Worm (Caenorhabditis elegans) whole organism, L4 larva: ENCODE results near the gene K10B2.4.

ENCODE experiments used
- D1046.2 ChIP-seq: fragments of 200-800 bp; sonication (Bioruptor generic); IDR thresholded peaks from 2 replicates; pipeline ENCODE4 v1.3.6; 2022; ENCODE audit warnings: missing genetic modification characterization, missing compliant biosample characterization
- Y105C5A.15 ChIP-seq: fragments of 200-800 bp; sonication (Bioruptor generic); IDR thresholded peaks from 2 replicates; pipeline ENCODE4 v1.3.6; 2022; ENCODE audit warnings: missing genetic modification characterization, missing compliant biosample characterization
- Y48G9A.11 ChIP-seq: fragments of 200-800 bp; sonication (Bioruptor generic); IDR thresholded peaks from 2 replicates; pipeline ENCODE4 v1.3.6; 2022; ENCODE audit warnings: missing genetic modification reagents, missing genetic modification characterization, missing compliant biosample characterization
- Y75B8A.6 ChIP-seq: fragments of 200-800 bp; sonication (Bioruptor generic); IDR thresholded peaks from 2 replicates; pipeline ENCODE4 v1.3.6; 2022; ENCODE audit warnings: missing genetic modification reagents, missing genetic modification characterization, missing compliant biosample characterization
- aly-2 ChIP-seq: sonication (generic microtip); optimal IDR thresholded peaks from 2 replicates; lab custom pipeline; 2018; ENCODE audit warnings: missing biosample characterization, missing genetic modification characterization
- ama-1 ChIP-seq: fragments of 150-350 bp; optimal IDR thresholded peaks from 2 replicates; lab custom pipeline; 2014; ENCODE audit warnings: inconsistent platforms, mixed read lengths
- attf-4 ChIP-seq: sonication (generic microtip); optimal IDR thresholded peaks from 3 replicates; lab custom pipeline; 2017; ENCODE audit warnings: missing biosample characterization, missing genetic modification characterization
- ceh-20 ChIP-seq: fragments of 200-800 bp; sonication (Bioruptor generic); IDR thresholded peaks from 2 replicates; pipeline ENCODE4 v1.3.6; 2022; ENCODE audit warnings: missing genetic modification reagents, missing genetic modification characterization, missing compliant biosample characterization
- ceh-28 ChIP-seq: fragments of 150-350 bp; optimal IDR thresholded peaks from 2 replicates; lab custom pipeline; 2014; ENCODE audit warnings: missing biosample characterization, missing genetic modification reagents, missing genetic modification characterization
- ceh-32 ChIP-seq: sonication (generic microtip); optimal IDR thresholded peaks from 2 replicates; lab custom pipeline; 2016; ENCODE audit warnings: mild to moderate bottlenecking, missing genetic modification characterization, missing compliant biosample characterization; ENCODE audit not compliant: poor library complexity
- ceh-44 ChIP-seq: fragments of 200-800 bp; sonication (Bioruptor generic); IDR thresholded peaks from 2 replicates; pipeline ENCODE4 v1.3.6; 2022; ENCODE audit warnings: missing genetic modification reagents, missing genetic modification characterization, missing compliant biosample characterization
- cey-2 ChIP-seq: sonication (generic microtip); optimal IDR thresholded peaks from 3 replicates; lab custom pipeline; 2017; ENCODE audit warnings: missing genetic modification characterization, mild to moderate bottlenecking, missing compliant biosample characterization, antibody characterized with exemption, borderline replicate concordance; ENCODE audit not compliant: insufficient read depth
- daf-12 ChIP-seq: fragments of 150-350 bp; optimal IDR thresholded peaks from 2 replicates; lab custom pipeline; 2014; ENCODE audit warnings: missing biosample characterization, missing genetic modification reagents, missing genetic modification characterization
- daf-16 ChIP-seq, 3 experiments: sonication (generic microtip); optimal IDR thresholded peaks; 2 replicates each; lab custom pipeline; 2016 to 2017; ENCODE audit warnings: missing genetic modification characterization in 3 of 3, missing genetic modification reagents in 3 of 3, mild to moderate bottlenecking in 2 of 3, missing compliant biosample characterization in 2 of 3, missing biosample characterization in 1 of 3, moderate library complexity in 1 of 3
- daf-19 ChIP-seq: fragments of 200-800 bp; sonication (Bioruptor generic); conservative IDR thresholded peaks from 2 replicates; pipeline ENCODE4 v1.3.6; 2022; ENCODE audit warnings: missing genetic modification characterization, missing compliant biosample characterization
- dmd-6 ChIP-seq: fragments of 200-800 bp; sonication (Bioruptor generic); IDR thresholded peaks from 2 replicates; pipeline ENCODE4 v1.3.6; 2022; ENCODE audit warnings: missing genetic modification reagents, missing genetic modification characterization, missing compliant biosample characterization
- duxl-1 ChIP-seq: sonication (generic microtip); optimal IDR thresholded peaks from 2 replicates; lab custom pipeline; 2016; ENCODE audit warnings: mild to moderate bottlenecking, missing genetic modification characterization, moderate library complexity, missing compliant biosample characterization; ENCODE audit not compliant: poor library complexity
- dve-1 ChIP-seq: sonication (generic microtip); optimal IDR thresholded peaks from 2 replicates; lab custom pipeline; 2017; ENCODE audit warnings: antibody characterized with exemption, mild to moderate bottlenecking, missing genetic modification characterization, missing compliant biosample characterization; ENCODE audit not compliant: insufficient read depth
- hif-1 ChIP-seq, 2 experiments: sonication (generic microtip); optimal IDR thresholded peaks; 2 replicates each; lab custom pipeline; 2016 to 2017; ENCODE audit warnings: missing compliant biosample characterization in 2 of 2, missing genetic modification characterization in 2 of 2, missing genetic modification reagents in 2 of 2, missing genotype in 2 of 2, mild to moderate bottlenecking in 1 of 2
- hlh-30 ChIP-seq: sonication (generic microtip); optimal IDR thresholded peaks from 2 replicates; lab custom pipeline; 2017; ENCODE audit warnings: antibody characterized with exemption, mild to moderate bottlenecking, missing genetic modification characterization, missing compliant biosample characterization; ENCODE audit not compliant: insufficient read depth
- jun-1 ChIP-seq: fragments of 150-350 bp; optimal IDR thresholded peaks from 2 replicates; lab custom pipeline; 2014; ENCODE audit warnings: missing biosample characterization, missing genetic modification reagents, missing genetic modification characterization
- lin-1 ChIP-seq: fragments of 200-800 bp; sonication (Bioruptor generic); IDR thresholded peaks from 2 replicates; pipeline ENCODE4 v1.3.6; 2022; ENCODE audit warnings: missing genetic modification reagents, missing genetic modification characterization, missing compliant biosample characterization
- lin-13 ChIP-seq: fragments of 150-350 bp; optimal IDR thresholded peaks from 2 replicates; lab custom pipeline; 2014; ENCODE audit warnings: missing biosample characterization, missing genetic modification reagents, missing genetic modification characterization
- lin-15B ChIP-seq: fragments of 150-350 bp; sonication (generic microtip); optimal IDR thresholded peaks from 3 replicates; lab custom pipeline; 2014; ENCODE audit warnings: missing biosample characterization, missing genetic modification characterization
- lin-29 ChIP-seq: fragments of 200-800 bp; sonication (Bioruptor generic); IDR thresholded peaks from 2 replicates; pipeline ENCODE4 v1.3.6; 2022; ENCODE audit warnings: missing genetic modification reagents, missing genetic modification characterization, missing compliant biosample characterization
- lin-38 ChIP-seq: fragments of 200-800 bp; sonication (Bioruptor generic); IDR thresholded peaks from 2 replicates; pipeline ENCODE4 v1.3.6; 2022; ENCODE audit warnings: missing genetic modification reagents, missing genetic modification characterization, missing compliant biosample characterization
- lir-3 ChIP-seq: sonication (generic microtip); optimal IDR thresholded peaks from 2 replicates; lab custom pipeline; 2016; ENCODE audit warnings: mild to moderate bottlenecking, missing genetic modification characterization, missing compliant biosample characterization
- lsy-2 ChIP-seq, 2 experiments: fragments of 150-350 bp in 1 of 2; sonication (generic microtip) in 1 of 2; optimal IDR thresholded peaks; 2 replicates each; lab custom pipeline; 2014 to 2017; ENCODE audit warnings: missing biosample characterization in 2 of 2, missing genetic modification characterization in 2 of 2
- mdl-1 ChIP-seq, 2 experiments: fragments of 150-350 bp in 1 of 2; sonication (generic microtip) in 1 of 2; optimal IDR thresholded peaks; 2 replicates each; lab custom pipeline; 2014 to 2017; ENCODE audit warnings: missing biosample characterization in 2 of 2, missing genetic modification characterization in 2 of 2
- mdt-29 ChIP-seq: fragments of 200-800 bp; sonication (Bioruptor generic); IDR thresholded peaks from 2 replicates; pipeline ENCODE4 v1.3.6; 2022; ENCODE audit warnings: missing genetic modification reagents, missing genetic modification characterization, missing compliant biosample characterization
- mes-2 ChIP-seq: sonication (generic microtip); optimal IDR thresholded peaks from 2 replicates; lab custom pipeline; 2016; ENCODE audit warnings: missing genotype, mild to moderate bottlenecking, missing genetic modification characterization, missing compliant biosample characterization; ENCODE audit not compliant: poor library complexity, severe bottlenecking
- nhr-102 ChIP-seq: sonication (generic microtip); optimal IDR thresholded peaks from 2 replicates; lab custom pipeline; 2016; ENCODE audit warnings: mild to moderate bottlenecking, missing genetic modification characterization, moderate library complexity, missing compliant biosample characterization
- nhr-28 ChIP-seq: fragments of 150-350 bp; optimal IDR thresholded peaks from 2 replicates; lab custom pipeline; 2014; ENCODE audit warnings: missing biosample characterization, missing genetic modification characterization
- nhr-48 ChIP-seq: sonication (generic microtip); optimal IDR thresholded peaks from 2 replicates; lab custom pipeline; 2016; ENCODE audit warnings: mild to moderate bottlenecking, missing genetic modification characterization, missing compliant biosample characterization
- nhr-6 ChIP-seq: fragments of 150-350 bp; optimal IDR thresholded peaks from 2 replicates; lab custom pipeline; 2014; ENCODE audit warnings: missing biosample characterization, missing genetic modification characterization
- nhr-77 ChIP-seq: fragments of 150-350 bp; optimal IDR thresholded peaks from 2 replicates; lab custom pipeline; 2014; ENCODE audit warnings: missing biosample characterization, missing genetic modification characterization
- php-3 ChIP-seq: fragments of 200-800 bp; sonication (Bioruptor generic); IDR thresholded peaks from 2 replicates; pipeline ENCODE4 v1.3.6; 2022; ENCODE audit warnings: missing genetic modification reagents, missing genetic modification characterization, missing compliant biosample characterization
- pqm-1 ChIP-seq: sonication (generic microtip); optimal IDR thresholded peaks from 2 replicates; lab custom pipeline; 2017; ENCODE audit warnings: missing biosample characterization, missing genetic modification characterization
- saeg-2 ChIP-seq: fragments of 200-800 bp; sonication (Bioruptor generic); IDR thresholded peaks from 2 replicates; pipeline ENCODE4 v1.3.6; 2022; ENCODE audit warnings: missing genetic modification reagents, missing genetic modification characterization, missing compliant biosample characterization
- sdz-12 ChIP-seq: fragments of 200-800 bp; sonication (Bioruptor generic); optimal IDR thresholded peaks from 2 replicates; lab custom pipeline; 2018; ENCODE audit warnings: mild to moderate bottlenecking, missing genetic modification characterization, missing compliant biosample characterization
- set-16 ChIP-seq: fragments of 200-800 bp; sonication (Bioruptor generic); IDR thresholded peaks from 2 replicates; pipeline ENCODE4 v1.3.6; 2022; ENCODE audit warnings: missing genetic modification reagents, missing genetic modification characterization, missing compliant biosample characterization
- spr-1 ChIP-seq: sonication (generic microtip); optimal IDR thresholded peaks from 2 replicates; lab custom pipeline; 2016; ENCODE audit warnings: mild to moderate bottlenecking, missing genetic modification characterization, missing compliant biosample characterization
- tag-97 ChIP-seq: fragments of 200-800 bp; sonication (Bioruptor generic); IDR thresholded peaks from 2 replicates; pipeline ENCODE4 v1.3.6; 2022; ENCODE audit warnings: missing genetic modification characterization, missing compliant biosample characterization
- tra-1 ChIP-seq: fragments of 200-800 bp; sonication (Bioruptor generic); IDR thresholded peaks from 2 replicates; pipeline ENCODE4 v1.3.6; 2022; ENCODE audit warnings: missing genetic modification reagents, missing genetic modification characterization, missing compliant biosample characterization
- unc-130 ChIP-seq: sonication (generic microtip); optimal IDR thresholded peaks from 2 replicates; lab custom pipeline; 2016; ENCODE audit warnings: missing genetic modification reagents, missing genetic modification characterization, missing compliant biosample characterization
- unc-39 ChIP-seq: sonication (generic microtip); optimal IDR thresholded peaks from 2 replicates; lab custom pipeline; 2017; ENCODE audit warnings: missing biosample characterization, missing genetic modification characterization
- vab-7 ChIP-seq: fragments of 200-800 bp; sonication (Bioruptor generic); IDR thresholded peaks from 2 replicates; pipeline ENCODE4 v1.3.6; 2022; ENCODE audit warnings: missing genetic modification reagents, missing genetic modification characterization, missing compliant biosample characterization
- zfp-2 ChIP-seq: sonication (generic microtip); optimal IDR thresholded peaks from 2 replicates; lab custom pipeline; 2016; ENCODE audit warnings: mild to moderate bottlenecking, missing genetic modification characterization, missing compliant biosample characterization

K10B2.4 gene

ce11 chrII:6328672-6329071, 32.1 kb downstream of the K10B2.4 start (continued):
- no peak for TF ChIP-seq ceh-44 (GFP tag; lab: Robert Waterston, UW)
- no peak for TF ChIP-seq Y48G9A.11 (GFP tag; lab: Robert Waterston, UW)
- TF ChIP-seq lir-3: no peak
- TF ChIP-seq D1046.2 (GFP tag; lab: Robert Waterston, UW): no peak
- peak; percentile 59 for TF ChIP-seq nhr-48 (tag; lab: Kevin White, UChicago)
- no peak for TF ChIP-seq mdl-1 (tag; optimal IDR thresholded peaks at IDR 0.05; lab: Kevin White, UChicago)

- no peak for TF ChIP-seq unc-39
- no peak for TF ChIP-seq ceh-32 (tag; lab: Kevin White, UChicago)
- TF ChIP-seq php-3 (GFP tag; lab: Robert Waterston, UW): peak; percentile 80
- no peak for TF ChIP-seq nhr-6 (tag; lab: Kevin White, UChicago)
- TF ChIP-seq tra-1 (GFP tag; lab: Robert Waterston, UW): peak; percentile 79
- peak; percentile 78 for TF ChIP-seq lin-1 (GFP tag; lab: Robert Waterston, UW)
- TF ChIP-seq lin-29: no peak
- TF ChIP-seq dve-1: peak; percentile 75
- TF ChIP-seq lin-15B (tag; lab: Kevin White, UChicago): no peak
- TF ChIP-seq nhr-77: peak; percentile 63
- no peak for TF ChIP-seq tag-97 (GFP tag; lab: Robert Waterston, UW)
- no peak for TF ChIP-seq mdt-29
- no peak for TF ChIP-seq duxl-1
- TF ChIP-seq Y75B8A.6 (GFP tag; lab: Robert Waterston, UW): no peak
- TF ChIP-seq unc-130: no peak
- TF ChIP-seq cey-2 (tag; lab: Kevin White, UChicago): peak; percentile 18
- TF ChIP-seq zfp-2 (tag; lab: Kevin White, UChicago): no peak
- peak; percentile 97 for TF ChIP-seq pqm-1 (tag; lab: Kevin White, UChicago)
- no peak for TF ChIP-seq ceh-20 (GFP tag; lab: Robert Waterston, UW)
- TF ChIP-seq aly-2: no peak
- TF ChIP-seq daf-16 (GFP tag; optimal IDR thresholded peaks at IDR 0.05; lab: Kevin White, UChicago): peak in 1 of 2 experiments; percentile 55
- TF ChIP-seq daf-16 (tag; optimal IDR thresholded peaks at IDR 0.05; lab: Kevin White, UChicago): peak; percentile 59
- TF ChIP-seq jun-1 (tag; lab: Kevin White, UChicago): no peak
- TF ChIP-seq lin-38: no peak
- no peak for TF ChIP-seq set-16 (GFP tag; lab: Robert Waterston, UW)
- TF ChIP-seq daf-19 (GFP tag; lab: Robert Waterston, UW): no peak
- no peak for TF ChIP-seq lin-13 (GFP tag; lab: Kevin White, UChicago)
- peak; percentile 60 for TF ChIP-seq nhr-102 (tag; lab: Kevin White, UChicago)
- TF ChIP-seq hif-1 (tag; optimal IDR thresholded peaks at IDR 0.05; lab: Kevin White, UChicago): no peak
- TF ChIP-seq sdz-12 (GFP tag; lab: Kevin White, UChicago): no peak
- no peak for TF ChIP-seq ama-1 (lab: Kevin White, UChicago)
- TF ChIP-seq vab-7 (GFP tag; lab: Robert Waterston, UW): no peak
- no peak for TF ChIP-seq attf-4 (tag; lab: Kevin White, UChicago)
- peak; percentile 82 for TF ChIP-seq nhr-28 (tag; lab: Kevin White, UChicago)
- TF ChIP-seq lir-3: no peak
- TF ChIP-seq nhr-48 (tag; lab: Kevin White, UChicago): peak; percentile 67
- peak in 1 of 2 experiments; percentile 17 for TF ChIP-seq lsy-2 (tag; optimal IDR thresholded peaks at IDR 0.05; lab: Kevin White, UChicago)
- TF ChIP-seq Y105C5A.15: no peak
- TF ChIP-seq ceh-28 (tag; lab: Kevin White, UChicago): no peak
- peak; percentile 89 for TF ChIP-seq dmd-6 (GFP tag; lab: Robert Waterston, UW)
- TF ChIP-seq hlh-30 (tag; lab: Kevin White, UChicago): no peak
- TF ChIP-seq mes-2: peak; percentile 32
- no peak for TF ChIP-seq spr-1 (tag; lab: Kevin White, UChicago)
- no peak for TF ChIP-seq daf-12 (tag; lab: Kevin White, UChicago)
- 0 out of 2 replicates have a peak, but pooled peaks have one; percentile 58 for TF ChIP-seq saeg-2
Observed at ce11 chrII:6327317-6327716, 33.4 kb downstream of the K10B2.4 start.
